Fruit fly (Drosophila melanogaster): ENCODE results near the gene Trax.

Gene Trax

dm6 chr3R:15361490-15361889 is at the start of gene Trax, which contains the start of gene Cog2:
Trax (plus strand) TSS chr3R:15361692.
Cog2 (minus strand) TSS chr3R:15361657.
- TF ChIP-seq CG8478 (optimal IDR thresholded peaks at IDR 0.05) = no peak

dm6 chr3R:15313836-15314235 is 47.7 kb upstream of the Trax start:
- TF ChIP-seq CTCF (optimal IDR thresholded peaks at IDR 0.05) (no peak), CG8478 (optimal IDR thresholded peaks at IDR 0.05) (no peak)

dm6 chr3R:15316326-15316725 is 45.2 kb upstream of the Trax start, which contains the start of gene CG14866:
CG14866 (plus strand) TSS chr3R:15316471.
- TF ChIP-seq CTCF (optimal IDR thresholded peaks at IDR 0.05) = no peak

dm6 chr3R:15319912-15320746 is 41.4 kb upstream of the Trax start, which contains the start of the genes CG6276 and CG44040:
CG6276 (minus strand) TSS chr3R:15320069.
CG44040 (plus strand) TSS chr3R:15320378.
- TF ChIP-seq CG8478 (optimal IDR thresholded peaks at IDR 0.05) (no peak), CTCF (optimal IDR thresholded peaks at IDR 0.05) (no peak)

- TF ChIP-seq CTCF (optimal IDR thresholded peaks at IDR 0.05) (no peak), CG8478 (optimal IDR thresholded peaks at IDR 0.05) (no peak)
Observed at dm6 chr3R:15320747-15321085, 40.8 kb upstream of the Trax start, which contains the start of gene ear. ear (plus strand) TSS chr3R:15320756.

- TF ChIP-seq CG8478 (optimal IDR thresholded peaks at IDR 0.05) (no peak), CTCF (optimal IDR thresholded peaks at IDR 0.05) (no peak)
Observed at dm6 chr3R:15328083-15328779, 33.3 kb upstream of the Trax start, which contains the start of the genes CG6236 and ea. CG6236 (minus strand) TSS chr3R:15328269. ea (plus strand) TSS chr3R:15328729.

dm6 chr3R:15330472-15330871 is 31.0 kb upstream of the Trax start, which contains the start of gene mRpL9:
mRpL9 (plus strand) TSS chr3R:15330738.
- TF ChIP-seq CG8478 (optimal IDR thresholded peaks at IDR 0.05) (no peak), CTCF (optimal IDR thresholded peaks at IDR 0.05) (peak; percentile 4 to 23)

dm6 chr3R:15332994-15333393 is 28.5 kb upstream of the Trax start, which contains the start of the genes Fkbp39 and Cyfip:
Fkbp39 (minus strand) TSS chr3R:15333133.
Cyfip (plus strand) TSS chr3R:15333266.
- TF ChIP-seq CG8478 (optimal IDR thresholded peaks at IDR 0.05) (no peak), CTCF (optimal IDR thresholded peaks at IDR 0.05) (peak; percentile 41 to 48)

- TF ChIP-seq CG8478 (optimal IDR thresholded peaks at IDR 0.05) = no peak
- no peak for TF ChIP-seq CTCF (optimal IDR thresholded peaks at IDR 0.05)
Observed at dm6 chr3R:15339111-15339510, 22.4 kb upstream of the Trax start.

dm6 chr3R:15340052-15340732 is 21.3 kb upstream of the Trax start, which contains the start of gene SerRS-m:
SerRS-m (plus strand) TSS chr3R:15340667.
- no peak for TF ChIP-seq CG8478 (optimal IDR thresholded peaks at IDR 0.05)
- TF ChIP-seq CTCF (optimal IDR thresholded peaks at IDR 0.05) = no peak

dm6 chr3R:15342432-15342925 is 19.0 kb upstream of the Trax start:
- TF ChIP-seq CTCF (optimal IDR thresholded peaks at IDR 0.05) = no peak
- no peak for TF ChIP-seq CG8478 (optimal IDR thresholded peaks at IDR 0.05)

dm6 chr3R:15342926-15343685 is 18.4 kb upstream of the Trax start, which contains the start of gene Nagk:
Nagk (minus strand) TSS chr3R:15343256.
- no peak for TF ChIP-seq CG8478 (optimal IDR thresholded peaks at IDR 0.05)

- TF ChIP-seq CTCF (optimal IDR thresholded peaks at IDR 0.05) = no peak
Observed at dm6 chr3R:15345198-15346017, 16.1 kb upstream of the Trax start.

All from S2 (cell line).